Fruit fly (Drosophila melanogaster) whole organism, embryonic: ENCODE measurements around the gene CG17754.

Source experiments
- Antp ChIP-seq: fragments of 200-800 bp; sonication (Bioruptor generic); optimal IDR thresholded peaks from 3 replicates; lab custom pipeline; 2016; ENCODE audit warnings: missing biosample characterization, missing genetic modification characterization
- Asciz ChIP-seq: fragments of 200-800 bp; sonication (Bioruptor generic); optimal IDR thresholded peaks from 2 replicates; lab custom pipeline; 2017; ENCODE audit warnings: missing biosample characterization, mild to moderate bottlenecking, missing genetic modification characterization, missing genetic modification reagents
- Atf6 ChIP-seq: fragments of 200-800 bp; sonication (Bioruptor generic); IDR thresholded peaks from 2 replicates; pipeline ENCODE4 v1.3.6; 2022; ENCODE audit warnings: missing biosample characterization, missing genetic modification characterization
- CG10431 ChIP-seq: fragments of 200-800 bp; sonication (Bioruptor generic); optimal IDR thresholded peaks from 3 replicates; lab custom pipeline; 2018; ENCODE audit warnings: missing biosample characterization, mild to moderate bottlenecking, missing genetic modification characterization
- CG12659 ChIP-seq: fragments of 200-800 bp; sonication (Bioruptor generic); optimal IDR thresholded peaks from 3 replicates; lab custom pipeline; 2017; ENCODE audit warnings: mild to moderate bottlenecking, missing biosample characterization, missing genetic modification reagents, missing genetic modification characterization
- CG12769 ChIP-seq: fragments of 200-800 bp; sonication (Bioruptor generic); optimal IDR thresholded peaks from 2 replicates; lab custom pipeline; 2019; ENCODE audit warnings: missing biosample characterization, mild to moderate bottlenecking, missing genetic modification characterization, moderate library complexity
- CG14441 ChIP-seq: fragments of 200-800 bp; sonication (Bioruptor generic); IDR thresholded peaks from 2 replicates; pipeline ENCODE4 v1.3.6; 2022; ENCODE audit warnings: missing biosample characterization, missing genetic modification characterization
- CG1647 ChIP-seq: fragments of 200-800 bp; sonication (Bioruptor generic); optimal IDR thresholded peaks from 3 replicates; lab custom pipeline; 2016; ENCODE audit warnings: missing biosample characterization, missing genetic modification characterization
- CG16863 ChIP-seq: fragments of 200-800 bp; sonication (Bioruptor generic); optimal IDR thresholded peaks from 3 replicates; lab custom pipeline; 2016; ENCODE audit warnings: missing biosample characterization, missing genetic modification characterization
- CG18262 ChIP-seq: fragments of 200-800 bp; optimal IDR thresholded peaks from 3 replicates; lab custom pipeline; 2019; ENCODE audit warnings: missing biosample characterization, mild to moderate bottlenecking, missing genetic modification characterization, moderate library complexity
- CG18599 ChIP-seq: fragments of 200-800 bp; sonication (Bioruptor generic); optimal IDR thresholded peaks from 3 replicates; lab custom pipeline; 2017; ENCODE audit warnings: missing biosample characterization, missing genetic modification characterization, mild to moderate bottlenecking, moderate library complexity, missing genetic modification reagents
- CG31388 ChIP-seq: fragments of 200-800 bp; sonication (Bioruptor generic); optimal IDR thresholded peaks from 2 replicates; lab custom pipeline; 2016; ENCODE audit warnings: missing biosample characterization, missing genetic modification characterization
- CG4424 ChIP-seq: fragments of 200-800 bp; sonication (Bioruptor generic); optimal IDR thresholded peaks from 3 replicates; lab custom pipeline; 2016; ENCODE audit warnings: missing biosample characterization, missing genetic modification characterization
- CG6689 ChIP-seq: fragments of 200-800 bp; sonication (Bioruptor generic); IDR thresholded peaks from 2 replicates; pipeline ENCODE4 v1.3.6; 2022; ENCODE audit warnings: missing biosample characterization, missing genetic modification characterization
- CG7372 ChIP-seq: fragments of 200-800 bp; sonication (Bioruptor generic); IDR thresholded peaks from 2 replicates; pipeline ENCODE4 v1.3.6; 2022; ENCODE audit warnings: missing biosample characterization, missing genetic modification characterization
- CG7556 ChIP-seq: fragments of 200-800 bp; sonication (Bioruptor generic); optimal IDR thresholded peaks from 2 replicates; lab custom pipeline; 2017; ENCODE audit warnings: missing biosample characterization, mild to moderate bottlenecking, missing genetic modification characterization
- CG7839 ChIP-seq: fragments of 200-800 bp; sonication (Bioruptor generic); optimal IDR thresholded peaks from 3 replicates; lab custom pipeline; 2018; ENCODE audit warnings: missing biosample characterization, mild to moderate bottlenecking, missing genetic modification characterization, moderate library complexity
- Dll ChIP-seq: fragments of 200-800 bp; sonication (Bioruptor generic); IDR thresholded peaks from 4 replicates; pipeline ENCODE4 v1.3.6; 2022; ENCODE audit warnings: missing biosample characterization, missing genetic modification characterization; ENCODE audit not compliant: partially characterized antibody
- Drgx ChIP-seq: fragments of 200-800 bp; sonication (Bioruptor generic); IDR thresholded peaks from 2 replicates; pipeline ENCODE4 v1.3.6; 2022; ENCODE audit warnings: missing biosample characterization, missing genetic modification characterization
- E2f1 ChIP-seq: fragments of 200-800 bp; sonication (Bioruptor generic); IDR thresholded peaks from 2 replicates; pipeline ENCODE4 v1.3.6; 2022; ENCODE audit warnings: missing biosample characterization, missing genetic modification characterization
- ERR ChIP-seq: fragments of 200-800 bp; sonication (Bioruptor generic); optimal IDR thresholded peaks from 2 replicates; lab custom pipeline; 2016; ENCODE audit warnings: missing biosample characterization, missing genetic modification characterization
- HmgZ ChIP-seq: fragments of 200-800 bp; sonication (Bioruptor generic); optimal IDR thresholded peaks from 2 replicates; lab custom pipeline; 2018; ENCODE audit warnings: missing biosample characterization, mild to moderate bottlenecking, missing genetic modification characterization
- Hr51 ChIP-seq, 2 experiments: fragments of 200-800 bp; sonication (Bioruptor generic); optimal IDR thresholded peaks; 2 replicates in 1 of 2; 3 replicates in 1 of 2; lab custom pipeline; 2016 to 2018; ENCODE audit warnings: missing biosample characterization in 2 of 2, missing genetic modification characterization in 2 of 2, mild to moderate bottlenecking in 1 of 2, moderate library complexity in 1 of 2
- Nf-YC ChIP-seq: fragments of 200-800 bp; optimal IDR thresholded peaks from 3 replicates; lab custom pipeline; 2019; ENCODE audit warnings: missing biosample characterization, mild to moderate bottlenecking, missing genetic modification characterization, moderate library complexity
- Sox100B ChIP-seq: fragments of 200-800 bp; sonication (Bioruptor generic); optimal IDR thresholded peaks from 3 replicates; lab custom pipeline; 2018; ENCODE audit warnings: missing biosample characterization, mild to moderate bottlenecking, missing genetic modification characterization
- Sry-β ChIP-seq: fragments of 200-800 bp; sonication (Bioruptor generic); optimal IDR thresholded peaks from 2 replicates; lab custom pipeline; 2018; ENCODE audit warnings: missing biosample characterization, mild to moderate bottlenecking, missing genetic modification characterization, moderate library complexity
- Ssrp ChIP-seq: fragments of 200-800 bp; sonication (Bioruptor generic); optimal IDR thresholded peaks from 2 replicates; lab custom pipeline; 2018; ENCODE audit warnings: missing biosample characterization, mild to moderate bottlenecking, missing genetic modification characterization, moderate library complexity
- Trl ChIP-seq, 3 experiments: fragments of >200 bp in 2 of 3; fragments of 200-800 bp in 1 of 3; sonication (Bioruptor generic) in 1 of 3; optimal IDR thresholded peaks; 2 replicates in 1 of 3; 3 replicates in 2 of 3; lab custom pipeline; 2016 to 2017; ENCODE audit warnings: missing biosample characterization in 1 of 3, missing genetic modification characterization in 1 of 3
- Xrp1 ChIP-seq: fragments of 200-800 bp; sonication (Bioruptor generic); IDR thresholded peaks from 2 replicates; pipeline ENCODE4 v1.3.6; 2022; ENCODE audit warnings: missing biosample characterization, missing genetic modification characterization
- az2 ChIP-seq: fragments of 200-800 bp; sonication (Bioruptor generic); optimal IDR thresholded peaks from 3 replicates; lab custom pipeline; 2016; ENCODE audit warnings: missing biosample characterization, missing genetic modification characterization
- btn ChIP-seq: fragments of 200-800 bp; sonication (Bioruptor generic); optimal IDR thresholded peaks from 2 replicates; lab custom pipeline; 2016; ENCODE audit warnings: missing biosample characterization, missing genetic modification characterization
- danr ChIP-seq: fragments of 200-800 bp; sonication (Bioruptor generic); IDR thresholded peaks from 2 replicates; pipeline ENCODE4 v1.3.6; 2022; ENCODE audit warnings: missing biosample characterization, missing genetic modification characterization
- dmrt99B ChIP-seq: fragments of 200-800 bp; sonication (Bioruptor generic); optimal IDR thresholded peaks from 2 replicates; lab custom pipeline; 2018; ENCODE audit warnings: missing biosample characterization, mild to moderate bottlenecking, missing genetic modification characterization, moderate library complexity
- emc ChIP-seq: fragments of 200-800 bp; sonication (Bioruptor generic); optimal IDR thresholded peaks from 2 replicates; lab custom pipeline; 2016; ENCODE audit warnings: missing biosample characterization, missing genetic modification characterization
- grn ChIP-seq: fragments of 200-800 bp; sonication (Bioruptor generic); optimal IDR thresholded peaks from 3 replicates; lab custom pipeline; 2017; ENCODE audit warnings: missing biosample characterization, missing genetic modification characterization
- lbe ChIP-seq: fragments of 200-800 bp; sonication (Bioruptor generic); optimal IDR thresholded peaks from 2 replicates; lab custom pipeline; 2016; ENCODE audit warnings: missing biosample characterization, mild to moderate bottlenecking, missing genetic modification characterization
- org-1 ChIP-seq: fragments of 200-800 bp; sonication (Bioruptor generic); optimal IDR thresholded peaks from 2 replicates; lab custom pipeline; 2017; ENCODE audit warnings: missing biosample characterization, missing genetic modification characterization
- phol ChIP-seq: fragments of 200-800 bp; sonication (Bioruptor generic); optimal IDR thresholded peaks from 3 replicates; lab custom pipeline; 2018; ENCODE audit warnings: missing biosample characterization, mild to moderate bottlenecking, missing genetic modification characterization, moderate library complexity
- ro ChIP-seq: fragments of 200-800 bp; sonication (Bioruptor generic); IDR thresholded peaks from 2 replicates; pipeline ENCODE4 v1.3.6; 2022; ENCODE audit warnings: missing biosample characterization, missing genetic modification characterization
- sima ChIP-seq: fragments of 200-800 bp; sonication (Bioruptor generic); optimal IDR thresholded peaks from 2 replicates; lab custom pipeline; 2016; ENCODE audit warnings: missing biosample characterization, missing genetic modification characterization
- sob ChIP-seq: fragments of 200-800 bp; sonication (Bioruptor generic); IDR thresholded peaks from 2 replicates; pipeline ENCODE4 v1.3.6; 2022; ENCODE audit warnings: missing biosample characterization, missing genetic modification characterization
- sqz ChIP-seq: fragments of 200-800 bp; sonication (Bioruptor generic); optimal IDR thresholded peaks from 3 replicates; lab custom pipeline; 2018; ENCODE audit warnings: missing biosample characterization, mild to moderate bottlenecking, missing genetic modification characterization
- stwl ChIP-seq: fragments of 200-800 bp; sonication (Bioruptor generic); optimal IDR thresholded peaks from 3 replicates; lab custom pipeline; 2018; ENCODE audit warnings: missing biosample characterization, mild to moderate bottlenecking, missing genetic modification characterization, moderate library complexity
- tin ChIP-seq: fragments of 200-800 bp; sonication (Bioruptor generic); optimal IDR thresholded peaks from 3 replicates; lab custom pipeline; 2016; ENCODE audit warnings: missing biosample characterization, missing genetic modification characterization
- unpg ChIP-seq: fragments of 200-800 bp; sonication (Bioruptor generic); optimal IDR thresholded peaks from 3 replicates; lab custom pipeline; 2018; ENCODE audit warnings: missing biosample characterization, mild to moderate bottlenecking, missing genetic modification characterization, moderate library complexity
- usp ChIP-seq: fragments of >200 bp; optimal IDR thresholded peaks from 2 replicates; lab custom pipeline; 2017; ENCODE audit warnings: missing biosample characterization, missing genetic modification characterization
- vvl ChIP-seq: fragments of 200-800 bp; sonication (Bioruptor generic); IDR thresholded peaks from 2 replicates; pipeline ENCODE4 v1.3.6; 2022; ENCODE audit warnings: missing biosample characterization, missing genetic modification characterization
- wor ChIP-seq: fragments of 200-800 bp; sonication (Bioruptor generic); IDR thresholded peaks from 2 replicates; pipeline ENCODE4 v1.3.6; 2022; ENCODE audit warnings: missing biosample characterization, missing genetic modification characterization
- zfh1 ChIP-seq: fragments of 200-800 bp; sonication (Bioruptor generic); IDR thresholded peaks from 3 replicates; pipeline ENCODE4 v1.3.6; 2022; ENCODE audit warnings: missing biosample characterization, missing genetic modification characterization

CG17754 gene

dm6 chrX:9251212-9251877 lies 1.1 kb downstream of the CG17754 start (continued):
- TF ChIP-seq btn (GFP tag; lab: Kevin White, UChicago) (peak; percentile 27), CG16863 (GFP tag; lab: Kevin White, UChicago) (no peak), sqz (no peak), Nf-YC (tag; lab: Kevin White, UChicago) (no peak), phol (tag; lab: Kevin White, UChicago) (peak; percentile 15), lbe (GFP tag; lab: Kevin White, UChicago) (peak; percentile 13), E2f1 (0 out of 2 replicates have a peak, but pooled peaks have one; percentile 9), ro (GFP tag; lab: Robert Waterston, UW) (no peak), ERR (GFP tag; lab: Kevin White, UChicago) (no peak), CG14441 (GFP tag; lab: Robert Waterston, UW) (peak; percentile 52), Asciz (peak; percentile 20), emc (GFP tag; lab: Kevin White, UChicago) (no peak), Trl (optimal IDR thresholded peaks at IDR 0.05; lab: Kevin White, UChicago) (no peak), Trl (GFP tag; optimal IDR thresholded peaks at IDR 0.05; lab: Kevin White, UChicago) (no peak), Dll (GFP tag; lab: Robert Waterston, UW) (no peak), Ssrp (tag; lab: Kevin White, UChicago) (no peak), HmgZ (tag; lab: Kevin White, UChicago) (no peak), Sry-β (GFP tag; lab: Kevin White, UChicago) (no peak), danr (GFP tag; lab: Robert Waterston, UW) (no peak), CG6689 (GFP tag; lab: Robert Waterston, UW) (peak; percentile 43; the same call in 1 of the 2 replicates), CG31388 (no peak), tin (GFP tag; lab: Kevin White, UChicago) (peak; percentile 22), grn (GFP tag; lab: Kevin White, UChicago) (no peak), zfh1 (peak; percentile 55; the same call in 2 of the 3 replicates), Atf6 (GFP tag; lab: Robert Waterston, UW) (no peak), CG7372 (GFP tag; lab: Robert Waterston, UW) (no peak), Antp (GFP tag; lab: Kevin White, UChicago) (peak; percentile 13), wor (peak; percentile 30; the same call in 1 of the 2 replicates), az2 (GFP tag; lab: Kevin White, UChicago) (peak; percentile 39), Drgx (peak; percentile 51), CG18599 (GFP tag; lab: Kevin White, UChicago) (peak; percentile 18), sob (GFP tag; lab: Robert Waterston, UW) (0 out of 2 replicates have a peak, but pooled peaks have one; percentile 33), CG10431 (GFP tag; lab: Kevin White, UChicago) (no peak), CG7556 (peak; percentile 4), unpg (GFP tag; lab: Kevin White, UChicago) (peak; percentile 21), vvl (GFP tag; lab: Robert Waterston, UW) (0 out of 2 replicates have a peak, but pooled peaks have one; percentile 19), CG4424 (GFP tag; lab: Kevin White, UChicago) (peak; percentile 7), Xrp1 (GFP tag; lab: Robert Waterston, UW) (peak; percentile 49; the same call in 1 of the 2 replicates), org-1 (GFP tag; lab: Kevin White, UChicago) (peak; percentile 0), Hr51 (GFP tag; optimal IDR thresholded peaks at IDR 0.05; lab: Kevin White, UChicago) (peak in 1 of 2 experiments; percentile 43), CG12769 (no peak), sima (GFP tag; lab: Kevin White, UChicago) (no peak), CG1647 (GFP tag; lab: Kevin White, UChicago) (no peak), Sox100B (GFP tag; lab: Kevin White, UChicago) (peak; percentile 34), stwl (tag; lab: Kevin White, UChicago) (no peak), CG18262 (tag; lab: Kevin White, UChicago) (peak; percentile 26), CG7839 (tag; lab: Kevin White, UChicago) (peak; percentile 3), usp (GFP tag; lab: Kevin White, UChicago) (no peak), CG12659 (GFP tag; lab: Kevin White, UChicago) (peak; percentile 12), dmrt99B (tag; lab: Kevin White, UChicago) (peak; percentile 45)
